Worm (Caenorhabditis elegans): ENCODE results near the gene F29B9.11.

DNA sequence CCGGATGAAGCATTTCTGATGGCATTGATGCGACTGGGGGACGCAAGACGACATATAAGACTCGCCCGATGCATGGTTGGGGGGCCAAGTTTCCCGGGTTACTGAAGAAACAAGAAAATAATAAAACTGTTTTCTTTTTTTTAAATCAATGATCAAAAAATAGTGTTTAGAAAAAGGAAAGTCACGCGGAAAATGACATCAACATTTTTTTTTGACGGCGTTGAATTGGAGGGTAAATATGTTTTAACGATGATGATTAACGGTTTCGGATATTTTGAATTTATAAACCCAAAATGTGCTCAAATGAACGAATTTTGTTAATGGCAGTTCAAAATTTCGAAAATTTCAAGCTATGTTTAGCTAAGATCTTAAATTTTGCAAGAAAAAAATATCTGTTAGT is 43.9 kb upstream of the F29B9.11 start, which contains the start of gene ogdh-1:
- no peak for TF ChIP-seq nhr-77 (tag; optimal IDR thresholded peaks at IDR 0.05)
- no peak for TF ChIP-seq egl-27 (tag; optimal IDR thresholded peaks at IDR 0.05)
- no peak for TF ChIP-seq unc-39 (tag; optimal IDR thresholded peaks at IDR 0.05)
- TF ChIP-seq F10B5.3 (tag; optimal IDR thresholded peaks at IDR 0.05): no peak
- TF ChIP-seq dmd-8 (GFP tag; IDR thresholded peaks at IDR 0.05): no peak

All from whole organism, L4 larva.